Worm (Caenorhabditis elegans) whole organism, mixed stage, embryonic: ENCODE results near the gene nhr-142.

Source experiments
- bed-3 ChIP-seq: fragments of 200-800 bp; sonication (Bioruptor generic); optimal IDR thresholded peaks from 3 replicates; lab custom pipeline; 2018; ENCODE audit warnings: mild to moderate bottlenecking, missing genetic modification characterization, moderate library complexity, missing compliant biosample characterization
- ceh-43 ChIP-seq: fragments of 200-800 bp; sonication (Bioruptor generic); optimal IDR thresholded peaks from 2 replicates; lab custom pipeline; 2018; ENCODE audit warnings: mild to moderate bottlenecking, missing genetic modification characterization, moderate library complexity, missing compliant biosample characterization
- cnd-1 ChIP-seq: fragments of 200-800 bp; sonication (Bioruptor generic); optimal IDR thresholded peaks from 2 replicates; lab custom pipeline; 2018; ENCODE audit warnings: mild to moderate bottlenecking, missing genetic modification characterization, missing compliant biosample characterization
- drap-1 ChIP-seq: fragments of 200-800 bp; sonication (Bioruptor generic); optimal IDR thresholded peaks from 3 replicates; lab custom pipeline; 2018; ENCODE audit warnings: mild to moderate bottlenecking, missing genetic modification characterization, missing compliant biosample characterization
- ham-2 ChIP-seq: fragments of 200-800 bp; sonication (Bioruptor generic); optimal IDR thresholded peaks from 2 replicates; lab custom pipeline; 2018; ENCODE audit warnings: mild to moderate bottlenecking, missing genetic modification characterization, missing compliant biosample characterization
- hlh-1 ChIP-seq: fragments of 150-350 bp; optimal IDR thresholded peaks from 2 replicates; lab custom pipeline; 2014; ENCODE audit warnings: missing biosample characterization, missing genetic modification reagents, missing genetic modification characterization
- lin-32 ChIP-seq: fragments of 200-800 bp; sonication (Bioruptor generic); optimal IDR thresholded peaks from 2 replicates; lab custom pipeline; 2018; ENCODE audit warnings: mild to moderate bottlenecking, missing genetic modification characterization, missing compliant biosample characterization
- lsy-2 ChIP-seq: fragments of 150-350 bp; optimal IDR thresholded peaks from 2 replicates; lab custom pipeline; 2014; ENCODE audit warnings: missing biosample characterization, missing genetic modification characterization
- mab-5 ChIP-seq: fragments of 150-350 bp; optimal IDR thresholded peaks from 2 replicates; lab custom pipeline; 2014; ENCODE audit warnings: missing biosample characterization, missing genetic modification characterization
- mep-1 ChIP-seq: fragments of 150-350 bp; optimal IDR thresholded peaks from 2 replicates; lab custom pipeline; 2017; ENCODE audit warnings: missing biosample characterization, missing genetic modification reagents, missing genetic modification characterization, inconsistent platforms
- mls-2 ChIP-seq: sonication (generic microtip); optimal IDR thresholded peaks from 2 replicates; lab custom pipeline; 2016; ENCODE audit warnings: mild to moderate bottlenecking, missing genetic modification characterization, moderate library complexity, missing compliant biosample characterization
- nhr-12 ChIP-seq: fragments of 150-350 bp; optimal IDR thresholded peaks from 2 replicates; lab custom pipeline; 2014; ENCODE audit warnings: missing biosample characterization, missing genetic modification characterization
- nhr-2 ChIP-seq: fragments of 150-350 bp; optimal IDR thresholded peaks from 2 replicates; lab custom pipeline; 2014; ENCODE audit warnings: missing biosample characterization, missing genetic modification characterization
- nhr-237 ChIP-seq: fragments of 150-350 bp; optimal IDR thresholded peaks from 2 replicates; lab custom pipeline; 2014; ENCODE audit warnings: missing biosample characterization, missing genetic modification characterization
- nhr-28 ChIP-seq: fragments of 150-350 bp; optimal IDR thresholded peaks from 2 replicates; lab custom pipeline; 2014; ENCODE audit warnings: missing biosample characterization, missing genetic modification characterization
- pha-4 ChIP-seq: fragments of 150-350 bp; optimal IDR thresholded peaks from 2 replicates; lab custom pipeline; 2018; ENCODE audit warnings: missing biosample characterization, missing genetic modification reagents, missing genetic modification characterization
- snpc-4 ChIP-seq: fragments of 150-350 bp; optimal IDR thresholded peaks from 2 replicates; lab custom pipeline; 2014; ENCODE audit warnings: missing biosample characterization, missing genetic modification characterization
- sptf-1 ChIP-seq: sonication (generic microtip); optimal IDR thresholded peaks from 2 replicates; lab custom pipeline; 2017; ENCODE audit warnings: mild to moderate bottlenecking, missing genetic modification characterization, moderate library complexity, missing compliant biosample characterization
- tbx-8 ChIP-seq: fragments of 200-800 bp; sonication (Bioruptor generic); optimal IDR thresholded peaks from 2 replicates; lab custom pipeline; 2018; ENCODE audit warnings: mild to moderate bottlenecking, missing genetic modification characterization, moderate library complexity, missing compliant biosample characterization
- unc-120 ChIP-seq: sonication (generic microtip); optimal IDR thresholded peaks from 2 replicates; lab custom pipeline; 2017; ENCODE audit warnings: missing genetic modification characterization, missing compliant biosample characterization; ENCODE audit not compliant: poor library complexity, severe bottlenecking
- unc-39 ChIP-seq: fragments of 150-350 bp; optimal IDR thresholded peaks from 2 replicates; lab custom pipeline; 2014; ENCODE audit warnings: missing biosample characterization, missing genetic modification characterization
- unc-62 ChIP-seq: fragments of 150-350 bp; optimal IDR thresholded peaks from 2 replicates; lab custom pipeline; 2014; ENCODE audit warnings: missing biosample characterization, missing genetic modification reagents, missing genetic modification characterization
- zip-8 ChIP-seq: fragments of 150-350 bp; optimal IDR thresholded peaks from 2 replicates; lab custom pipeline; 2014; ENCODE audit warnings: missing biosample characterization, missing genetic modification characterization
- ztf-11 ChIP-seq: fragments of 150-350 bp; optimal IDR thresholded peaks from 2 replicates; lab custom pipeline; 2014; ENCODE audit warnings: missing biosample characterization, missing genetic modification characterization

The nhr-142 gene

ce11 chrV:5739438-5739837 is 50.9 kb downstream of the nhr-142 start:
- TF ChIP-seq nhr-2 (tag; lab: Kevin White, UChicago), result no peak
- TF ChIP-seq mab-5 (tag; lab: Kevin White, UChicago), result no peak
- no peak for TF ChIP-seq bed-3 (GFP tag; lab: Kevin White, UChicago)
- no peak for TF ChIP-seq unc-120 (tag; lab: Kevin White, UChicago)
- TF ChIP-seq unc-62 (GFP tag; lab: Kevin White, UChicago), result no peak
- TF ChIP-seq ceh-43 (GFP tag; lab: Kevin White, UChicago), result no peak
- TF ChIP-seq sptf-1 (tag; lab: Kevin White, UChicago), result no peak
- TF ChIP-seq nhr-28 (tag; lab: Kevin White, UChicago), result no peak
- TF ChIP-seq ham-2 (GFP tag; lab: Kevin White, UChicago), result no peak
- TF ChIP-seq unc-39, result no peak
- TF ChIP-seq mls-2, result no peak
- no peak for TF ChIP-seq lin-32 (GFP tag; lab: Kevin White, UChicago)
- TF ChIP-seq pha-4 (tag; lab: Kevin White, UChicago), result no peak
- no peak for TF ChIP-seq lsy-2 (tag; lab: Kevin White, UChicago)

- no peak for TF ChIP-seq nhr-2 (tag; lab: Kevin White, UChicago)
- no peak for TF ChIP-seq ztf-11 (tag; lab: Kevin White, UChicago)
- TF ChIP-seq cnd-1 (tag; lab: Kevin White, UChicago), result no peak
- no peak for TF ChIP-seq lsy-2 (tag; lab: Kevin White, UChicago)
- TF ChIP-seq hlh-1 (tag; lab: Kevin White, UChicago), result no peak
- TF ChIP-seq unc-62 (GFP tag; lab: Kevin White, UChicago), result no peak
- TF ChIP-seq nhr-12 (tag; lab: Kevin White, UChicago), result no peak
- TF ChIP-seq tbx-8 (GFP tag; lab: Kevin White, UChicago), result no peak
- no peak for TF ChIP-seq unc-120 (tag; lab: Kevin White, UChicago)
- no peak for TF ChIP-seq ceh-43 (GFP tag; lab: Kevin White, UChicago)
- no peak for TF ChIP-seq snpc-4 (tag; lab: Kevin White, UChicago)
- TF ChIP-seq unc-39, result no peak
- TF ChIP-seq sptf-1 (tag; lab: Kevin White, UChicago), result no peak
- TF ChIP-seq mep-1 (tag; lab: Kevin White, UChicago), result no peak
- no peak for TF ChIP-seq ham-2 (GFP tag; lab: Kevin White, UChicago)
- no peak for TF ChIP-seq drap-1
- no peak for TF ChIP-seq mab-5 (tag; lab: Kevin White, UChicago)
- no peak for TF ChIP-seq nhr-237 (tag; lab: Kevin White, UChicago)
- TF ChIP-seq zip-8 (tag; lab: Kevin White, UChicago), result no peak
Measured at ce11 chrV:5736068-5736467, 54.3 kb downstream of the nhr-142 start, which contains the start of gene K09H11.6. Gene K09H11.6, minus strand, starts transcription at chrV:5736168.
